Fruit fly (Drosophila melanogaster): ENCODE results near the gene Rad17.

DNA sequence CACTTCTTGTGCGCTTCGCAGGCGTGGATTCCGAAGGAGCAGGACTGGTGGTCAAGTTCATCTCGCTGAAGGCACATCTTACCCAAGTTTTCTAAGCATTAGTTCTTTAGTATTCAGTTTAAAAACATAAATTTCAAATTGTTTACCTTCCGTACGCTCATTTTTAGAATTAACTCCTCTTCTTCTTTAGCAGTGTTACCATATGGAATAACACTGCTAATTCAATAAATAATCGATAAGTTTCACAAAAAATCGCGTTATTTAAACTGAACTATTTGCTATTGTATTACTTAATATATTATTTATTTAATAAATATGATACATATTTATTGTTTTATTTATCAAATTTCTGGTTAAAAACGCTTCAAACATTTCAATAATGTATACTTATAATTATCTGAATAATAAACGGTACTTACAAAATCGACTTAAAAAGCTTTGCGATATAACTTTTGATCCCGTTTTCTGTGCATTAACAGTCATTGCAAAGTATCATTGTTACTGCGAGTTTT is at the start of gene Rad17, which contains the start of gene BigH1:
- TF ChIP-seq Eip78C (GFP tag) (no peak), pdm3 (GFP tag; optimal IDR thresholded peaks at IDR 0.05) (no peak), CG6792 (GFP tag; optimal IDR thresholded peaks at IDR 0.05) (no peak), fkh (GFP tag; optimal IDR thresholded peaks at IDR 0.05) (no peak), CG31627 (GFP tag; optimal IDR thresholded peaks at IDR 0.05) (no peak), Hr38 (GFP tag; optimal IDR thresholded peaks at IDR 0.05) (no peak), CG11902 (GFP tag; optimal IDR thresholded peaks at IDR 0.05) (no peak), Eip75B (GFP tag; optimal IDR thresholded peaks at IDR 0.05) (no peak)

All from whole organism, prepupa.